Fruit fly (Drosophila melanogaster): Measurements from ENCODE around the gene CG4408.
A peak's percentile ranks its signal among the peaks of the same experiment; 100 is the strongest.

The CG4408 gene

dm6 chr3R:23331280-23331679 lies 32.1 kb downstream of the CG4408 start (continued):
- TF ChIP-seq CG9727 (GFP tag; optimal IDR thresholded peaks at IDR 0.05) (peak; percentile 43), otp (GFP tag; IDR thresholded peaks at IDR 0.05) (peak; percentile 47; the same call in 1 of the 3 replicates), CG13287 (GFP tag; IDR thresholded peaks at IDR 0.05; ENCODE audit: partially characterized antibody) (no peak; the same call in 1 of the 2 replicates), CG30403 (GFP tag; optimal IDR thresholded peaks at IDR 0.05) (peak; percentile 1), CG14667 (GFP tag; IDR thresholded peaks at IDR 0.05) (no peak), row (GFP tag; IDR thresholded peaks at IDR 0.05) (no peak), ab (GFP tag; optimal IDR thresholded peaks at IDR 0.05) (no peak), ap (GFP tag; IDR thresholded peaks at IDR 0.05) (0 out of 2 replicates have a peak, but pooled peaks have one; percentile 13), CG6654 (GFP tag; optimal IDR thresholded peaks at IDR 0.05) (no peak), CG4360 (GFP tag; IDR thresholded peaks at IDR 0.05) (no peak), twi (tag; optimal IDR thresholded peaks at IDR 0.05) (peak; percentile 20), pros (GFP tag; optimal IDR thresholded peaks at IDR 0.05) (no peak), Bteb2 (GFP tag; optimal IDR thresholded peaks at IDR 0.05) (no peak), tio (GFP tag; optimal IDR thresholded peaks at IDR 0.05) (peak; percentile 22), CG18476 (GFP tag; optimal IDR thresholded peaks at IDR 0.05) (peak; percentile 36), ttk (GFP tag; IDR thresholded peaks at IDR 0.05) (0 out of 2 replicates have a peak, but pooled peaks have one; percentile 19), zfh2 (GFP tag; optimal IDR thresholded peaks at IDR 0.05) (no peak), Elba2 (GFP tag; optimal IDR thresholded peaks at IDR 0.05) (no peak), CG11398 (GFP tag; optimal IDR thresholded peaks at IDR 0.05) (peak; percentile 5), Hand (GFP tag; optimal IDR thresholded peaks at IDR 0.05) (no peak), Awh (GFP tag; IDR thresholded peaks at IDR 0.05) (no peak; the same call in 1 of the 2 replicates), CG12744 (GFP tag; optimal IDR thresholded peaks at IDR 0.05) (no peak), CG42726 (GFP tag; IDR thresholded peaks at IDR 0.05; ENCODE audit: partially characterized antibody) (no peak), CG17359 (tag; optimal IDR thresholded peaks at IDR 0.05) (peak; percentile 63), Six4 (GFP tag; optimal IDR thresholded peaks at IDR 0.05) (peak; percentile 21), dati (GFP tag; IDR thresholded peaks at IDR 0.05) (no peak), CG14050 (GFP tag; IDR thresholded peaks at IDR 0.05) (no peak), Ets65A (GFP tag) (peak; percentile 70), Trl (optimal IDR thresholded peaks at IDR 0.05) (no peak), Trl (GFP tag; optimal IDR thresholded peaks at IDR 0.05) (no peak), cas (GFP tag; IDR thresholded peaks at IDR 0.05) (no peak), kni (GFP tag; optimal IDR thresholded peaks at IDR 0.05) (peak; percentile 12), crol (GFP tag; IDR thresholded peaks at IDR 0.05) (no peak), CG6175 (GFP tag; IDR thresholded peaks at IDR 0.05) (no peak), CG15601 (tag; optimal IDR thresholded peaks at IDR 0.05) (peak; percentile 60), MTF-1 (GFP tag; optimal IDR thresholded peaks at IDR 0.05; ENCODE audit: borderline replicate concordance) (peak; percentile 84), CG2875 (GFP tag; optimal IDR thresholded peaks at IDR 0.05) (peak; percentile 28), hth (optimal IDR thresholded peaks at IDR 0.05) (no peak), CG17568 (GFP tag; optimal IDR thresholded peaks at IDR 0.05) (peak; percentile 69), B-H1 (GFP tag; IDR thresholded peaks at IDR 0.05) (no peak; the same call in 2 of the 3 replicates), Vsx1 (GFP tag; optimal IDR thresholded peaks at IDR 0.05) (peak; percentile 77), slou (GFP tag; optimal IDR thresholded peaks at IDR 0.05) (no peak), esg (GFP tag; conservative IDR thresholded peaks at IDR 0.05) (no peak), bbx (GFP tag; IDR thresholded peaks at IDR 0.05; ENCODE audit: partially characterized antibody) (no peak), CG30431 (GFP tag; optimal IDR thresholded peaks at IDR 0.05) (no peak), zfh1 (GFP tag; IDR thresholded peaks at IDR 0.05) (no peak; the same call in 2 of the 3 replicates), CG31388 (GFP tag; optimal IDR thresholded peaks at IDR 0.05) (no peak), fd64A (GFP tag; optimal IDR thresholded peaks at IDR 0.05) (no peak)

Data from whole organism, embryonic.